In the genomic region with DNA sequence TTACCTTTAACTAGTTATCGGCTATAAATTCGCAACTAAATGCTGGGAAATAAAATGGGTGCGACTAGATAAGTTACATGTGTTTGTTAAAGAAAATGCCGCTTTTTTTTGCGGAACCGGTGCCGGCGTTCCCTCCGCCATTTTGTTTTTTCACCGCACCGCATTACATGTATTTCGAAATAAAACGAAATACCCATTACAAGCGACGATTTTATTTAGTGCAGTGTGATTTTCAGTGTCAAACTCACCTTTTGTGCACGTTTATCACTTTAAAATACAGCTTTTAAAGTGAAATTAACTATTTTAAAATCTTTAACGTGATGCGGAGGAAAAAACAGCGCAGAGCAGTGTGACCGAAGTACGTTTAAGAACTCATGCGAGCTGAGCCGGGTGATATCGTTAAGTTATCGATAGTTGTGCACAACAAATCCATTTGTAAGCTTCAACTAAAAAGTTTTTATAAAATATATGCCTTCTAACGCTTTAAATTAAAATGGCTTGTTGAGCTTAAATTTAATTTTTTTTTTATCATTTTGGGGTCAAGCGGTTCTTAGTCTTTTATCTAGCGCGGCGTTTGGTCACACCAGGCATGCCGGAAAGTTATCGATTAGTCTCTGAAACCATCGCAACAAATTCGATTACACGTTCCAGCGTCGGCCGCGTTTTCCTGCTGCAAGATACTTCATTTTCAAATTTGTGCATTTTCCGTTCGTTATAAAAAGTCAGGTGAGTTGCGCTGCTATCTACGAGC, we compare ENCODE assay signal across 3 fruit fly cellular contexts.
TF ChIP-seq lines count a peak whose summit lies in the region.

Hel25E (minus strand) TSS at position 380 of the 751 bp plus-strand sequence.
Lam (plus strand) TSS at position 546 of the 751 bp plus-strand sequence.

- no peak for TF ChIP-seq CTCF in whole organism, embryonic (GFP tag; optimal IDR thresholded peaks at IDR 0.05; lab: Kevin White, UChicago)

TF ChIP-seq in whole organism, adult, 20 proteins besides CTCF, POLR2A, EP300 and RAD21:
- no peak for TF ChIP-seq CG14711 (tag; optimal IDR thresholded peaks at IDR 0.05; lab: Kevin White, UChicago)
- TF ChIP-seq CG7101 (tag; optimal IDR thresholded peaks at IDR 0.05; lab: Kevin White, UChicago): peak; percentile 5
- TF ChIP-seq cnc (optimal IDR thresholded peaks at IDR 0.05; lab: Kevin White, UChicago): no peak
- no peak for TF ChIP-seq bab1 (GFP tag; optimal IDR thresholded peaks at IDR 0.05; lab: Kevin White, UChicago)
- peak; percentile 40 for TF ChIP-seq CG11617 (GFP tag; optimal IDR thresholded peaks at IDR 0.05; lab: Kevin White, UChicago)
- TF ChIP-seq Mnt (GFP tag; optimal IDR thresholded peaks at IDR 0.05; lab: Kevin White, UChicago): peak; percentile 56
- TF ChIP-seq kay (GFP tag; lab: Kevin White, UChicago; ENCODE audit: borderline replicate concordance): no peak
- no peak for TF ChIP-seq pad (GFP tag; optimal IDR thresholded peaks at IDR 0.05; lab: Kevin White, UChicago)
- TF ChIP-seq CG1620 (GFP tag; optimal IDR thresholded peaks at IDR 0.05; lab: Kevin White, UChicago): no peak
TF ChIP-seq in whole organism, adult: peak in this region for 3.

TF ChIP-seq in whole organism, embryonic, 481 proteins besides CTCF, POLR2A, EP300 and RAD21 (continues in another document):
- TF ChIP-seq gcm (GFP tag; optimal IDR thresholded peaks at IDR 0.05; lab: Kevin White, UChicago) (no peak), CG8944 (GFP tag; optimal IDR thresholded peaks at IDR 0.05; lab: Kevin White, UChicago) (no peak), mirr (GFP tag; optimal IDR thresholded peaks at IDR 0.05; lab: Kevin White, UChicago) (no peak), lab (GFP tag; optimal IDR thresholded peaks at IDR 0.05; lab: Kevin White, UChicago) (no peak), MESR4 (GFP tag; optimal IDR thresholded peaks at IDR 0.05; lab: Kevin White, UChicago) (peak; percentile 38), E2f1 (GFP tag; IDR thresholded peaks at IDR 0.05; lab: Robert Waterston, UW) (peak; percentile 14; the same call in 1 of the 2 replicates), Fer3 (tag; optimal IDR thresholded peaks at IDR 0.05; lab: Kevin White, UChicago) (no peak), pb (GFP tag; optimal IDR thresholded peaks at IDR 0.05; lab: Kevin White, UChicago) (no peak), vfl (GFP tag; optimal IDR thresholded peaks at IDR 0.05; lab: Kevin White, UChicago) (no peak), br (optimal IDR thresholded peaks at IDR 0.05; lab: Kevin White, UChicago) (no peak), fd64A (GFP tag; optimal IDR thresholded peaks at IDR 0.05; lab: Kevin White, UChicago) (no peak), CG34224 (GFP tag; IDR thresholded peaks at IDR 0.05; lab: Robert Waterston, UW; ENCODE audit: partially characterized antibody) (peak; percentile 86), CG16813 (GFP tag; IDR thresholded peaks at IDR 0.05; lab: Robert Waterston, UW; ENCODE audit: partially characterized antibody) (peak; percentile 88), CG33557 (GFP tag; optimal IDR thresholded peaks at IDR 0.05; lab: Kevin White, UChicago) (no peak), toy (GFP tag; IDR thresholded peaks at IDR 0.05; lab: Robert Waterston, UW) (no peak), caup (GFP tag; optimal IDR thresholded peaks at IDR 0.05; lab: Kevin White, UChicago; ENCODE audit: severe bottlenecking) (no peak), Neu2 (GFP tag; optimal IDR thresholded peaks at IDR 0.05; lab: Kevin White, UChicago; ENCODE audit: borderline replicate concordance) (no peak), h (optimal IDR thresholded peaks at IDR 0.05; lab: Kevin White, UChicago) (no peak), CG17829 (tag; optimal IDR thresholded peaks at IDR 0.05; lab: Kevin White, UChicago) (peak; percentile 50), Oaz (GFP tag; IDR thresholded peaks at IDR 0.05; lab: Robert Waterston, UW) (no peak), peb (GFP tag; IDR thresholded peaks at IDR 0.05; lab: Robert Waterston, UW) (no peak), fd102C (GFP tag; optimal IDR thresholded peaks at IDR 0.05; lab: Kevin White, UChicago) (no peak), p53 (GFP tag; optimal IDR thresholded peaks at IDR 0.05; lab: Kevin White, UChicago) (no peak), unpg (GFP tag; optimal IDR thresholded peaks at IDR 0.05; lab: Kevin White, UChicago) (no peak), CG11085 (GFP tag; IDR thresholded peaks at IDR 0.05; lab: Robert Waterston, UW) (no peak), CG9727 (GFP tag; optimal IDR thresholded peaks at IDR 0.05; lab: Kevin White, UChicago) (peak; percentile 13), gro (GFP tag; optimal IDR thresholded peaks at IDR 0.05; lab: Kevin White, UChicago) (no peak), CG34422 (GFP tag; IDR thresholded peaks at IDR 0.05; lab: Robert Waterston, UW) (peak; percentile 79; the same call in 1 of the 3 replicates), odd (GFP tag; optimal IDR thresholded peaks at IDR 0.05; lab: Kevin White, UChicago) (no peak), CG10543 (GFP tag; optimal IDR thresholded peaks at IDR 0.05; lab: Kevin White, UChicago) (no peak), corto (GFP tag; optimal IDR thresholded peaks at IDR 0.05; lab: Kevin White, UChicago) (no peak), esg (GFP tag; conservative IDR thresholded peaks at IDR 0.05; lab: Robert Waterston, UW) (no peak), CG11398 (GFP tag; optimal IDR thresholded peaks at IDR 0.05; lab: Kevin White, UChicago) (no peak), H2.0 (GFP tag; IDR thresholded peaks at IDR 0.05; lab: Robert Waterston, UW) (no peak), CG1602 (GFP tag; optimal IDR thresholded peaks at IDR 0.05; lab: Kevin White, UChicago) (no peak), CG13624 (GFP tag; optimal IDR thresholded peaks at IDR 0.05; lab: Kevin White, UChicago) (no peak), unc-4 (GFP tag; IDR thresholded peaks at IDR 0.05; lab: Robert Waterston, UW; ENCODE audit: partially characterized antibody) (peak; percentile 93)

TF ChIP-seq in whole organism, prepupa, 60 proteins besides CTCF, POLR2A, EP300 and RAD21:
- TF ChIP-seq fd59A (GFP tag; optimal IDR thresholded peaks at IDR 0.05; lab: Kevin White, UChicago) (no peak), achi (GFP tag; optimal IDR thresholded peaks at IDR 0.05; lab: Kevin White, UChicago) (no peak), Hr4 (GFP tag; optimal IDR thresholded peaks at IDR 0.05; lab: Kevin White, UChicago) (no peak), spab (GFP tag; optimal IDR thresholded peaks at IDR 0.05; lab: Kevin White, UChicago) (no peak), CG15336 (GFP tag; IDR thresholded peaks at IDR 0.05; lab: Robert Waterston, UW) (0 out of 2 replicates have a peak, but pooled peaks have one; percentile 9), CG3032 (tag; optimal IDR thresholded peaks at IDR 0.05; lab: Kevin White, UChicago) (peak; percentile 10)
